Worm (Caenorhabditis elegans) whole organism, late embryonic: Measurements from ENCODE around the gene fbxc-26.

ENCODE experiments used
- ceh-2 ChIP-seq: sonication (generic microtip); optimal IDR thresholded peaks from 2 replicates; lab custom pipeline; 2016; ENCODE audit warnings: missing genotype, missing genetic modification characterization, missing compliant biosample characterization
- lin-11 ChIP-seq: fragments of 200-800 bp; sonication (Bioruptor generic); optimal IDR thresholded peaks from 2 replicates; lab custom pipeline; 2018; ENCODE audit warnings: mild to moderate bottlenecking, missing genetic modification characterization, missing compliant biosample characterization

DNA sequence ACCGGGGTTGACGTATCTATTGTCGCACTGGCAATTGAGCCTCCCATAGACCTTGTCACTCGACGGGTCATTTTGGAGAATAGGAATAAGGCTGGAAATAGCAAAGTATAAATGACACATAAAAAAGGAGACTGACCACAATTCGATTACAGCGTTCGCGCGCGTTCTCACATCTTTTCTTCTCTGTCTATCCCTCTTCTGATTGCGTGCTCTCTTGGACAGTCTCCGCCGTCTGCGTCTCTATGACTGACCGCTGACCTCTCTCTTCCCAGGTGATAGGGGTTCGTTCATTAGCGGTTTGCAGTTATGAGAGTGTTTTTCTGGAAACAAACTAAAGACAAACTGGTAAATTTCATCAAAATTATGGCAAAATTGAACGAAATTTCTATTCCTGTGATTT is 41.9 kb upstream of the fbxc-26 start, which contains the start of gene ceh-83:
- TF ChIP-seq lin-11 (tag; lab: Kevin White, UChicago) (no peak), ceh-2 (tag; lab: Kevin White, UChicago) (no peak)
